Worm (Caenorhabditis elegans) whole organism, L4 larva: ENCODE data around the gene dyf-6.

ENCODE experiments used
- Y105C5A.15 ChIP-seq: fragments of 200-800 bp; sonication (Bioruptor generic); IDR thresholded peaks from 2 replicates; pipeline ENCODE4 v1.3.6; 2022; ENCODE audit warnings: missing genetic modification characterization, missing compliant biosample characterization
- ceh-20 ChIP-seq: fragments of 200-800 bp; sonication (Bioruptor generic); IDR thresholded peaks from 2 replicates; pipeline ENCODE4 v1.3.6; 2022; ENCODE audit warnings: missing genetic modification reagents, missing genetic modification characterization, missing compliant biosample characterization
- ceh-28 ChIP-seq: fragments of 150-350 bp; optimal IDR thresholded peaks from 2 replicates; lab custom pipeline; 2014; ENCODE audit warnings: missing biosample characterization, missing genetic modification reagents, missing genetic modification characterization
- ceh-62 ChIP-seq: sonication (generic microtip); optimal IDR thresholded peaks from 2 replicates; lab custom pipeline; 2017; ENCODE audit warnings: missing biosample characterization, missing genetic modification characterization
- ctbp-1 ChIP-seq: fragments of 200-800 bp; sonication (Bioruptor generic); IDR thresholded peaks from 2 replicates; pipeline ENCODE4 v1.3.6; 2022; ENCODE audit warnings: missing genetic modification reagents, missing genetic modification characterization, missing compliant biosample characterization
- daf-16 ChIP-seq, 3 experiments: sonication (generic microtip); optimal IDR thresholded peaks; 2 replicates each; lab custom pipeline; 2016 to 2017; ENCODE audit warnings: missing genetic modification characterization in 3 of 3, missing genetic modification reagents in 3 of 3, mild to moderate bottlenecking in 2 of 3, missing compliant biosample characterization in 2 of 3, missing biosample characterization in 1 of 3, moderate library complexity in 1 of 3
- dmd-6 ChIP-seq: fragments of 200-800 bp; sonication (Bioruptor generic); IDR thresholded peaks from 2 replicates; pipeline ENCODE4 v1.3.6; 2022; ENCODE audit warnings: missing genetic modification reagents, missing genetic modification characterization, missing compliant biosample characterization
- dve-1 ChIP-seq: sonication (generic microtip); optimal IDR thresholded peaks from 2 replicates; lab custom pipeline; 2017; ENCODE audit warnings: antibody characterized with exemption, mild to moderate bottlenecking, missing genetic modification characterization, missing compliant biosample characterization; ENCODE audit not compliant: insufficient read depth
- egl-43 ChIP-seq: fragments of 200-800 bp; sonication (Bioruptor generic); IDR thresholded peaks from 2 replicates; pipeline ENCODE4 v1.3.6; 2022; ENCODE audit warnings: missing genetic modification reagents, missing genetic modification characterization, missing compliant biosample characterization
- fkh-10 ChIP-seq: fragments of 150-350 bp; optimal IDR thresholded peaks from 2 replicates; lab custom pipeline; 2014; ENCODE audit warnings: missing biosample characterization, missing genetic modification reagents, missing genetic modification characterization
- fos-1 ChIP-seq: fragments of 150-350 bp; optimal IDR thresholded peaks from 2 replicates; lab custom pipeline; 2014; ENCODE audit warnings: missing biosample characterization, missing genetic modification characterization
- gei-8 ChIP-seq: fragments of 200-800 bp; sonication (Bioruptor generic); optimal IDR thresholded peaks from 2 replicates; lab custom pipeline; 2018; ENCODE audit warnings: mild to moderate bottlenecking, missing genetic modification characterization, missing compliant biosample characterization
- hlh-11 ChIP-seq: fragments of 200-800 bp; sonication (Bioruptor generic); optimal IDR thresholded peaks from 2 replicates; lab custom pipeline; 2018; ENCODE audit warnings: mild to moderate bottlenecking, missing genetic modification characterization, missing compliant biosample characterization
- hmg-1.1 ChIP-seq: fragments of 200-800 bp; sonication (Bioruptor generic); IDR thresholded peaks from 2 replicates; pipeline ENCODE4 v1.3.6; 2022; ENCODE audit warnings: missing genetic modification reagents, missing genetic modification characterization, missing compliant biosample characterization
- lin-13 ChIP-seq: fragments of 150-350 bp; optimal IDR thresholded peaks from 2 replicates; lab custom pipeline; 2014; ENCODE audit warnings: missing biosample characterization, missing genetic modification reagents, missing genetic modification characterization
- lsy-2 ChIP-seq, 2 experiments: fragments of 150-350 bp in 1 of 2; sonication (generic microtip) in 1 of 2; optimal IDR thresholded peaks; 2 replicates each; lab custom pipeline; 2014 to 2017; ENCODE audit warnings: missing biosample characterization in 2 of 2, missing genetic modification characterization in 2 of 2
- madf-9 ChIP-seq: fragments of 200-800 bp; sonication (Bioruptor generic); conservative IDR thresholded peaks from 2 replicates; pipeline ENCODE4 v1.3.6; 2022; ENCODE audit warnings: missing genetic modification reagents, missing genetic modification characterization, missing compliant biosample characterization
- mdl-1 ChIP-seq, 2 experiments: fragments of 150-350 bp in 1 of 2; sonication (generic microtip) in 1 of 2; optimal IDR thresholded peaks; 2 replicates each; lab custom pipeline; 2014 to 2017; ENCODE audit warnings: missing biosample characterization in 2 of 2, missing genetic modification characterization in 2 of 2
- mep-1 ChIP-seq: fragments of 150-350 bp; sonication (generic microtip); optimal IDR thresholded peaks from 3 replicates; lab custom pipeline; 2014; ENCODE audit warnings: missing biosample characterization, missing genetic modification characterization
- mes-2 ChIP-seq: sonication (generic microtip); optimal IDR thresholded peaks from 2 replicates; lab custom pipeline; 2016; ENCODE audit warnings: missing genotype, mild to moderate bottlenecking, missing genetic modification characterization, missing compliant biosample characterization; ENCODE audit not compliant: poor library complexity, severe bottlenecking
- mxl-3 ChIP-seq: fragments of 200-800 bp; sonication (Bioruptor generic); optimal IDR thresholded peaks from 2 replicates; lab custom pipeline; 2018; ENCODE audit warnings: mild to moderate bottlenecking, missing genetic modification characterization, missing compliant biosample characterization
- nhr-10 ChIP-seq: fragments of 150-350 bp; optimal IDR thresholded peaks from 2 replicates; lab custom pipeline; 2014; ENCODE audit warnings: missing biosample characterization, missing genetic modification characterization
- nhr-25 ChIP-seq: sonication (generic microtip); optimal IDR thresholded peaks from 2 replicates; lab custom pipeline; 2017; ENCODE audit warnings: missing genetic modification characterization, mild to moderate bottlenecking, missing compliant biosample characterization, antibody characterized with exemption, moderate library complexity, borderline replicate concordance; ENCODE audit not compliant: insufficient read depth
- nhr-28 ChIP-seq: fragments of 150-350 bp; optimal IDR thresholded peaks from 2 replicates; lab custom pipeline; 2014; ENCODE audit warnings: missing biosample characterization, missing genetic modification characterization
- nhr-41 ChIP-seq: fragments of 200-800 bp; sonication (Bioruptor generic); IDR thresholded peaks from 2 replicates; pipeline ENCODE4 v1.3.6; 2022; ENCODE audit warnings: missing genetic modification reagents, missing genetic modification characterization, missing compliant biosample characterization
- nhr-42 ChIP-seq: fragments of 200-800 bp; sonication (Bioruptor generic); IDR thresholded peaks from 2 replicates; pipeline ENCODE4 v1.3.6; 2022; ENCODE audit warnings: missing genetic modification characterization, missing compliant biosample characterization
- nhr-48 ChIP-seq: sonication (generic microtip); optimal IDR thresholded peaks from 2 replicates; lab custom pipeline; 2016; ENCODE audit warnings: mild to moderate bottlenecking, missing genetic modification characterization, missing compliant biosample characterization
- nhr-6 ChIP-seq: fragments of 150-350 bp; optimal IDR thresholded peaks from 2 replicates; lab custom pipeline; 2014; ENCODE audit warnings: missing biosample characterization, missing genetic modification characterization
- pqm-1 ChIP-seq: sonication (generic microtip); optimal IDR thresholded peaks from 2 replicates; lab custom pipeline; 2017; ENCODE audit warnings: missing biosample characterization, missing genetic modification characterization
- snpc-4 ChIP-seq: fragments of 150-350 bp; optimal IDR thresholded peaks from 2 replicates; lab custom pipeline; 2014; ENCODE audit warnings: missing biosample characterization, missing genetic modification characterization
- unc-62 ChIP-seq, 3 experiments: fragments of 150-350 bp in 1 of 3; sonication (generic microtip); optimal IDR thresholded peaks in 2 of 3; peaks in 1 of 3; 1 replicate in 1 of 3; 2 replicates in 2 of 3; lab custom pipeline; 2014 to 2017; ENCODE audit warnings: missing biosample characterization in 3 of 3, missing genetic modification characterization in 3 of 3, missing genetic modification reagents in 3 of 3, missing genotype in 1 of 3
- zfp-3 ChIP-seq: fragments of 200-800 bp; sonication (Bioruptor generic); conservative IDR thresholded peaks from 2 replicates; pipeline ENCODE4 v1.3.6; 2022; ENCODE audit warnings: missing genetic modification reagents, missing genetic modification characterization, missing compliant biosample characterization

dyf-6 gene

ce11 chrX:10435492-10435939 is 49.2 kb upstream of the dyf-6 start (continued):
- no peak for TF ChIP-seq zfp-3 (GFP tag; lab: Robert Waterston, UW)
- TF ChIP-seq mes-2 (tag; lab: Kevin White, UChicago) = peak; percentile 61
- peak; percentile 76 for TF ChIP-seq ceh-20 (GFP tag; lab: Robert Waterston, UW)
- TF ChIP-seq egl-43 (GFP tag; lab: Robert Waterston, UW) = peak; percentile 84
- no peak for TF ChIP-seq nhr-42
- TF ChIP-seq nhr-41 (GFP tag; lab: Robert Waterston, UW) = no peak
- TF ChIP-seq, all 104 proteins: peak for 32

ce11 chrX:10433863-10434262 is 47.6 kb upstream of the dyf-6 start:
- TF ChIP-seq snpc-4 (no peak), ctbp-1 (no peak), fos-1 (tag; lab: Kevin White, UChicago) (no peak), ceh-62 (tag; lab: Kevin White, UChicago) (no peak), nhr-6 (tag; lab: Kevin White, UChicago) (no peak), Y105C5A.15 (no peak)

ce11 chrX:10432786-10433185 is 46.5 kb upstream of the dyf-6 start:
- TF ChIP-seq mes-2 (tag; lab: Kevin White, UChicago) (peak; percentile 8), nhr-10 (tag; lab: Kevin White, UChicago) (no peak)

ce11 chrX:10430866-10431265 is 44.6 kb upstream of the dyf-6 start:
- TF ChIP-seq fkh-10 (no peak), mep-1 (peak; percentile 27), dmd-6 (GFP tag; lab: Robert Waterston, UW) (peak; percentile 15; the same call in 1 of the 2 replicates), nhr-28 (peak; percentile 88), gei-8 (GFP tag; lab: Kevin White, UChicago) (no peak), mdl-1 (tag; optimal IDR thresholded peaks at IDR 0.05; lab: Kevin White, UChicago) (peak in 1 of 2 experiments; percentile 14), mxl-3 (GFP tag; lab: Kevin White, UChicago) (peak; percentile 94), unc-62 (GFP tag; optimal IDR thresholded peaks at IDR 0.05 in 1 of 2; lab: Kevin White, UChicago) (peak in 1 of 2 experiments; percentile 99), unc-62 (tag; optimal IDR thresholded peaks at IDR 0.05; lab: Kevin White, UChicago) (no peak), lsy-2 (tag; optimal IDR thresholded peaks at IDR 0.05; lab: Kevin White, UChicago) (peak in 1 of 2 experiments; percentile 15), madf-9 (no peak), mes-2 (tag; lab: Kevin White, UChicago) (peak; percentile 17), pqm-1 (tag; lab: Kevin White, UChicago) (peak; percentile 62), nhr-48 (tag; lab: Kevin White, UChicago) (no peak), hlh-11 (tag; lab: Kevin White, UChicago) (peak; percentile 63), dve-1 (peak; percentile 7), nhr-42 (no peak), daf-16 (GFP tag; optimal IDR thresholded peaks at IDR 0.05; lab: Kevin White, UChicago) (no peak), daf-16 (tag; optimal IDR thresholded peaks at IDR 0.05; lab: Kevin White, UChicago) (peak; percentile 62), lin-13 (GFP tag; lab: Kevin White, UChicago) (no peak)

ce11 chrX:10429203-10429602 is 42.9 kb upstream of the dyf-6 start:
- TF ChIP-seq nhr-25 (tag; lab: Kevin White, UChicago) (peak; percentile 15), hmg-1.1 (GFP tag; lab: Robert Waterston, UW) (0 out of 2 replicates have a peak, but pooled peaks have one; percentile 6), ceh-28 (tag; lab: Kevin White, UChicago) (no peak), nhr-42 (no peak)
